Worm (Caenorhabditis elegans) whole organism, late embryonic: Measurements from ENCODE around the gene sams-5.

ENCODE experiments used
- C08G9.2 ChIP-seq: sonication (generic microtip); optimal IDR thresholded peaks from 2 replicates; lab custom pipeline; 2016; ENCODE audit warnings: mild to moderate bottlenecking, missing genetic modification characterization, moderate library complexity, missing compliant biosample characterization
- C38D4.7 ChIP-seq: fragments of 200-800 bp; sonication (Bioruptor generic); optimal IDR thresholded peaks from 2 replicates; lab custom pipeline; 2018; ENCODE audit warnings: mild to moderate bottlenecking, missing genetic modification characterization, moderate library complexity, missing compliant biosample characterization
- K02D7.2 ChIP-seq: sonication (generic microtip); optimal IDR thresholded peaks from 2 replicates; lab custom pipeline; 2017; ENCODE audit warnings: mild to moderate bottlenecking, missing genetic modification characterization, missing compliant biosample characterization
- K09A11.1 ChIP-seq: sonication (generic microtip); optimal IDR thresholded peaks from 2 replicates; lab custom pipeline; 2017; ENCODE audit warnings: antibody characterized with exemption, mild to moderate bottlenecking, missing genetic modification characterization, missing compliant biosample characterization; ENCODE audit not compliant: insufficient read depth
- T23F11.4 ChIP-seq: fragments of 200-800 bp; sonication (Bioruptor generic); optimal IDR thresholded peaks from 2 replicates; lab custom pipeline; 2018; ENCODE audit warnings: mild to moderate bottlenecking, missing genetic modification characterization, missing compliant biosample characterization
- Y22D7AL.16 ChIP-seq: sonication (generic microtip); optimal IDR thresholded peaks from 2 replicates; lab custom pipeline; 2016; ENCODE audit warnings: missing genetic modification characterization, missing compliant biosample characterization
- ahr-1 ChIP-seq: sonication (generic microtip); optimal IDR thresholded peaks from 2 replicates; lab custom pipeline; 2016; ENCODE audit warnings: missing genetic modification characterization, missing compliant biosample characterization
- ama-1 ChIP-seq: fragments of 150-350 bp; optimal IDR thresholded peaks from 2 replicates; lab custom pipeline; 2014
- ceh-2 ChIP-seq: sonication (generic microtip); optimal IDR thresholded peaks from 2 replicates; lab custom pipeline; 2016; ENCODE audit warnings: missing genotype, missing genetic modification characterization, missing compliant biosample characterization
- ceh-45 ChIP-seq: fragments of 200-800 bp; sonication (Bioruptor generic); IDR thresholded peaks from 2 replicates; pipeline ENCODE4 v1.3.6; 2022; ENCODE audit warnings: missing genetic modification reagents, missing genetic modification characterization, missing compliant biosample characterization
- ceh-48 ChIP-seq: sonication (generic microtip); optimal IDR thresholded peaks from 2 replicates; lab custom pipeline; 2016; ENCODE audit warnings: missing genetic modification characterization, inconsistent platforms, missing compliant biosample characterization
- ceh-9 ChIP-seq: sonication (generic microtip); optimal IDR thresholded peaks from 2 replicates; lab custom pipeline; 2016; ENCODE audit warnings: mild to moderate bottlenecking, missing genetic modification characterization, inconsistent platforms, missing compliant biosample characterization
- che-1 ChIP-seq: sonication (generic microtip); optimal IDR thresholded peaks from 2 replicates; lab custom pipeline; 2016; ENCODE audit warnings: mild to moderate bottlenecking, missing genetic modification characterization, missing compliant biosample characterization
- dmd-4 ChIP-seq: sonication (generic microtip); optimal IDR thresholded peaks from 2 replicates; lab custom pipeline; 2016; ENCODE audit warnings: borderline replicate concordance, missing genetic modification characterization, missing compliant biosample characterization
- elt-2 ChIP-seq: sonication (generic microtip); optimal IDR thresholded peaks from 2 replicates; lab custom pipeline; 2016; ENCODE audit warnings: missing genetic modification reagents, missing genetic modification characterization, missing compliant biosample characterization
- elt-4 ChIP-seq: sonication (generic microtip); optimal IDR thresholded peaks from 2 replicates; lab custom pipeline; 2016; ENCODE audit warnings: missing genetic modification characterization, missing compliant biosample characterization
- eyg-1 ChIP-seq: sonication (generic microtip); optimal IDR thresholded peaks from 2 replicates; lab custom pipeline; 2016; ENCODE audit warnings: missing genotype, missing genetic modification characterization, missing compliant biosample characterization
- fkh-10 ChIP-seq: fragments of 150-350 bp; optimal IDR thresholded peaks from 2 replicates; lab custom pipeline; 2014; ENCODE audit warnings: missing biosample characterization, missing genetic modification reagents, missing genetic modification characterization
- fkh-6 ChIP-seq: sonication (generic microtip); optimal IDR thresholded peaks from 2 replicates; lab custom pipeline; 2016; ENCODE audit warnings: missing genetic modification characterization, missing compliant biosample characterization
- hlh-30 ChIP-seq: sonication (generic microtip); optimal IDR thresholded peaks from 2 replicates; lab custom pipeline; 2017; ENCODE audit warnings: antibody characterized with exemption, missing genetic modification characterization, missing compliant biosample characterization; ENCODE audit not compliant: insufficient read depth
- lim-6 ChIP-seq: sonication (generic microtip); optimal IDR thresholded peaks from 2 replicates; lab custom pipeline; 2016; ENCODE audit warnings: missing genetic modification characterization, missing compliant biosample characterization
- lin-11 ChIP-seq: fragments of 200-800 bp; sonication (Bioruptor generic); optimal IDR thresholded peaks from 2 replicates; lab custom pipeline; 2018; ENCODE audit warnings: mild to moderate bottlenecking, missing genetic modification characterization, missing compliant biosample characterization
- nhr-11 ChIP-seq: fragments of 150-350 bp; optimal IDR thresholded peaks from 2 replicates; lab custom pipeline; 2014; ENCODE audit warnings: missing biosample characterization, missing genetic modification characterization
- nhr-232 ChIP-seq: sonication (generic microtip); optimal IDR thresholded peaks from 2 replicates; lab custom pipeline; 2016; ENCODE audit warnings: missing genetic modification characterization, missing compliant biosample characterization
- pag-3 ChIP-seq: sonication (generic microtip); optimal IDR thresholded peaks from 2 replicates; lab custom pipeline; 2016; ENCODE audit warnings: missing compliant biosample characterization, missing genetic modification characterization, borderline replicate concordance
- pha-2 ChIP-seq: sonication (generic microtip); optimal IDR thresholded peaks from 2 replicates; lab custom pipeline; 2017; ENCODE audit warnings: mild to moderate bottlenecking, missing genetic modification characterization, missing compliant biosample characterization
- pha-4 ChIP-seq: fragments of 150-350 bp; optimal IDR thresholded peaks from 2 replicates; lab custom pipeline; 2018; ENCODE audit warnings: missing biosample characterization, missing genetic modification reagents, missing genetic modification characterization
- pqm-1 ChIP-seq: sonication (generic microtip); optimal IDR thresholded peaks from 2 replicates; lab custom pipeline; 2016; ENCODE audit warnings: missing genetic modification characterization, missing compliant biosample characterization
- rnt-1 ChIP-seq: sonication (generic microtip); optimal IDR thresholded peaks from 2 replicates; lab custom pipeline; 2016; ENCODE audit warnings: missing genetic modification characterization, missing compliant biosample characterization
- sdc-2 ChIP-seq: sonication (generic microtip); optimal IDR thresholded peaks from 2 replicates; lab custom pipeline; 2016; ENCODE audit warnings: missing genotype, missing genetic modification characterization, missing compliant biosample characterization
- syd-9 ChIP-seq: sonication (generic microtip); optimal IDR thresholded peaks from 2 replicates; lab custom pipeline; 2016; ENCODE audit warnings: mild to moderate bottlenecking, missing genetic modification characterization, moderate library complexity, missing compliant biosample characterization
- tbx-7 ChIP-seq: sonication (generic microtip); optimal IDR thresholded peaks from 2 replicates; lab custom pipeline; 2016; ENCODE audit warnings: missing genotype, missing genetic modification characterization, missing compliant biosample characterization
- unc-55 ChIP-seq: sonication (generic microtip); optimal IDR thresholded peaks from 2 replicates; lab custom pipeline; 2017; ENCODE audit warnings: missing biosample characterization, missing genetic modification reagents, missing genetic modification characterization
- zip-5 ChIP-seq: sonication (generic microtip); optimal IDR thresholded peaks from 2 replicates; lab custom pipeline; 2016; ENCODE audit warnings: missing genetic modification characterization, missing compliant biosample characterization

The sams-5 gene

DNA sequence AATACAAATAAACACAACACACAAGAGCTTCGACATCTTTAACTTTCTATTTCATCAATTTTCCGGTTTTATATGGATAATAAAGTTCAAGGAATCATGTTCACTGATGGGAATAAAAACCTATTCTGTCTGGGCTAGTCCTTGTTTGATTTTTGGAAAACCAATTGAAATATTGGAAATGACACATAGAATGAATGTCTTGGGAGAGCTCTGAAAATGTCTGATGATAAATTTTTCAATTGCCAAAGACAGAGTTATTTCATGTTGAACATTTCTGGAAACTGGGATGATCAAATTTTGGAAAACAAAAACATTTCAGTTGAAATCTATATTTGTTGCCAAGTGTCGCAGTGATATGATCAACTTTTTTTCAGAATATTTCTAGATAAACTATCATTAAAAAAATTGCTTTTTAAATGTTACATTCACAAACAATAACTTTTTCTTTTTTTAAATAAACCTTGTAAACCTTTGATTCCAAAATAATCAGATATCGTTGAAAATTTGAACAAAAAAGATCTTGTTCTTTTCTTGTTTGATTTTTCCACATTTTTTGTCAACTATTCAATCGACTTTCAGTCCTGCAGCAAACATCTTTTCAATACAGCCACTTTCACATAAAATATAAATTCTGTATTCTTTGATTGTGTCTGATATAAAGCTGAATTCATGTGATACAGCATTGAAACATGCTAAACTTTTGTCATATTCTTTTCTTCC is 41.7 kb downstream of the sams-5 start, which contains the start of the genes F58F9.6 and F58F9.8:
TSS of gene F58F9.6 (minus strand) at position 101 of the 720 bp plus-strand sequence.
TSS of gene F58F9.8 (plus strand) at position 670 of the 720 bp plus-strand sequence.
- no peak for TF ChIP-seq tbx-7 (tag; lab: Kevin White, UChicago)
- no peak for TF ChIP-seq nhr-11
- no peak for TF ChIP-seq sdc-2 (tag; lab: Kevin White, UChicago)
- no peak for TF ChIP-seq T23F11.4
- TF ChIP-seq syd-9 (tag; lab: Kevin White, UChicago): no peak
- no peak for TF ChIP-seq nhr-232
- no peak for TF ChIP-seq ama-1 (lab: Kevin White, UChicago)
- TF ChIP-seq, all 69 proteins: peak for 0

DNA sequence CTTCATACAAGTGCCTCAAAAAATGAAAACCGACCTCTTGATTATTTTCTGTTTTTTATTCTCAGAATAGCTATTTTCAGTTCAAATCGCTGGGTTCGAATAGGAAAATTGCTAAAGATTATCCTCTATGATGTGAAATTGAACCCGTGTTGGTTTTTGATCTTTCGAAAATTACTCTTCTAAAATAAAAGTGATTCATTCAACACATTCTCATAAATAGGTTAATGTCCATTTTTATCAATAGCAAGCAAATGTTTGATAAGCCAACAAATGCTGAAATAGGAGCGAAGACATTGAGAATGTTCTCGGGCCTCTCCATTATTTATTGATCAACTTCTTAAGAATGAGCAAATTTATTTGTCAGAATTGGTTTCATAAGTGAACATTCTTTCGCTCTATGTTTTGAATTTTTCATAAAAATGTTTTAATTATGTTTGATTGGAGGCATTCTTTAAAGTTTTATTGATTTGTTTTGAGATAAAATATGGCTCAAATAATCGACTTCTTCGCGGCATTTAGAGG is 46.5 kb downstream of the sams-5 start, which contains the start of gene F58F9.3:
TSS of gene F58F9.3 (plus strand) at position 472 of the 522 bp plus-strand sequence.
- no peak for TF ChIP-seq C38D4.7
- no peak for TF ChIP-seq pqm-1 (tag; lab: Kevin White, UChicago)
- no peak for TF ChIP-seq fkh-6 (tag; lab: Kevin White, UChicago)
- TF ChIP-seq, all 69 proteins: peak for 0

DNA sequence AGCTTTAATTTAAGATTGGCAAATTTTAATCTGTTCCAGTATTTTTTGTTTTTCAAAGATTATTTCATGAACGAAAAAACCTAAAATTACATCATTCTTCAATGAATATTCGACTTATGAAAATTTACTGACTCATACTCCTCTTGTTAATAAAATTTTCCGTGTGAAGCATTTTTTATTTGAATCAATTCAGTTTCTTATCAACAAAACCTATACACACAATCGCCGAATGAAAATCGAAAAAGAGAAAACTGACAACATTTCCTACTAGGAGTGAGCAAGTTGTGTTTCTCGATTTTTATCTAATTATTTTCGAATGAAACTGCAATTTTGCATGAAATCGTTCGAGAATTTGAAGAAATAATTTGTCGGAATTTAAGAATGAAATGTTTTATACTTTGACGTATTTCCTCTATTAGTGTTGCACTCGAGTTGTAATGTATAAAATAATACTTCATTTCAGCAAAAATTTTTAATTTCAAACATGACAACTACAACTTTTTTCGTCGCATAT is 48.7 kb downstream of the sams-5 start, which contains the start of gene F58F9.4:
TSS of gene F58F9.4 (plus strand) at position 464 of the 514 bp plus-strand sequence.
- TF ChIP-seq nhr-11 (no peak), T23F11.4 (no peak), ceh-2 (tag; lab: Kevin White, UChicago) (no peak), K09A11.1 (no peak), eyg-1 (tag; lab: Kevin White, UChicago) (no peak), elt-2 (tag; lab: Kevin White, UChicago) (no peak), K02D7.2 (tag; lab: Kevin White, UChicago) (no peak), pag-3 (tag; lab: Kevin White, UChicago) (no peak), elt-4 (tag; lab: Kevin White, UChicago) (no peak), lim-6 (tag; lab: Kevin White, UChicago) (no peak), fkh-10 (GFP tag; lab: Kevin White, UChicago) (no peak), Y22D7AL.16 (tag; lab: Kevin White, UChicago) (no peak), pqm-1 (tag; lab: Kevin White, UChicago) (no peak)

DNA sequence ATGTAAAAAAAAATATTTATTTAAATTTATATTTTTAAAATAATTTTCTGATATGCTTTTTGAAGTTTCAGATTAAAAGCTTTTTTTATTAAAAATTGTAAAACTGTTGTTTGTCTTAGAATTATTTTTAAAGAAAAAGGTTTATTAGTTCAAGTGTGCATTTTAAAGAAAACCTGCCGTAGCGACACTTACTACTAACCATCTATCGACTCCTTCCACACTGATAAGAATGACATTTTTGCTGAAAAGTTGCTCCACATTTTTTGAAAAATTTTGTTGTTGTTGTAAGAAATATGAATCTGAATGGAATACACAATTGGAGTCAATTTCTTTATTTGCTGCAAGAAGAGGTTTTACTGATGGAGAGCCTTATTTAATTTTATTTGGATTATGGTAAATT is 51.3 kb downstream of the sams-5 start, which contains the start of gene C49A9.1:
TSS of gene C49A9.1 (plus strand) at position 217 of the 400 bp plus-strand sequence.
- no peak for TF ChIP-seq unc-55 (GFP tag; lab: Kevin White, UChicago)
- TF ChIP-seq ceh-9 (tag; lab: Kevin White, UChicago): no peak
- no peak for TF ChIP-seq rnt-1 (tag; lab: Kevin White, UChicago)
- no peak for TF ChIP-seq tbx-7 (tag; lab: Kevin White, UChicago)
- no peak for TF ChIP-seq lin-11 (tag; lab: Kevin White, UChicago)
- TF ChIP-seq hlh-30 (tag; lab: Kevin White, UChicago): no peak
- no peak for TF ChIP-seq C08G9.2 (tag; lab: Kevin White, UChicago)
- no peak for TF ChIP-seq fkh-6 (tag; lab: Kevin White, UChicago)
- TF ChIP-seq zip-5: no peak
- TF ChIP-seq pha-4 (tag; lab: Kevin White, UChicago): no peak
- no peak for TF ChIP-seq ceh-45 (GFP tag; lab: Robert Waterston, UW)
- no peak for TF ChIP-seq ceh-48 (tag; lab: Kevin White, UChicago)
- TF ChIP-seq lim-6 (tag; lab: Kevin White, UChicago): no peak
- no peak for TF ChIP-seq ahr-1
- no peak for TF ChIP-seq dmd-4 (tag; lab: Kevin White, UChicago)
- TF ChIP-seq che-1 (tag; lab: Kevin White, UChicago): no peak
- TF ChIP-seq pha-2 (tag; lab: Kevin White, UChicago): no peak
